Fruit fly (Drosophila melanogaster): Measurements from ENCODE around the gene CG16815.
A peak's percentile ranks its signal among the peaks of the same experiment; 100 is the strongest.

Gene CG16815

dm6 chr2L:13266627-13267026, 37.0 kb downstream of the CG16815 start (continued):
- TF ChIP-seq bigmax (GFP tag; optimal IDR thresholded peaks at IDR 0.05) (no peak), CG4328 (GFP tag; optimal IDR thresholded peaks at IDR 0.05) (no peak), knrl (GFP tag; IDR thresholded peaks at IDR 0.05; ENCODE audit: partially characterized antibody) (no peak), CG32772 (GFP tag; IDR thresholded peaks at IDR 0.05) (no peak), CG13775 (GFP tag; optimal IDR thresholded peaks at IDR 0.05) (no peak), D19A (tag; optimal IDR thresholded peaks at IDR 0.05) (no peak), chif (GFP tag; optimal IDR thresholded peaks at IDR 0.05) (no peak), B-H2 (GFP tag; optimal IDR thresholded peaks at IDR 0.05) (no peak), luna (GFP tag; optimal IDR thresholded peaks at IDR 0.05) (no peak), kni (GFP tag; optimal IDR thresholded peaks at IDR 0.05) (no peak), crol (GFP tag; IDR thresholded peaks at IDR 0.05) (no peak), so (GFP tag; IDR thresholded peaks at IDR 0.05) (no peak), dysf (GFP tag; IDR thresholded peaks at IDR 0.05) (no peak), tll (GFP tag; optimal IDR thresholded peaks at IDR 0.05) (no peak), CG15601 (tag; optimal IDR thresholded peaks at IDR 0.05) (peak; percentile 5), disco-r (GFP tag; optimal IDR thresholded peaks at IDR 0.05) (no peak)

- TF ChIP-seq tna (GFP tag; IDR thresholded peaks at IDR 0.05; ENCODE audit: partially characterized antibody) (no peak), tap (tag; optimal IDR thresholded peaks at IDR 0.05) (no peak), CG10959 (GFP tag; IDR thresholded peaks at IDR 0.05) (no peak), CG2199 (GFP tag; IDR thresholded peaks at IDR 0.05) (0 out of 3 replicates have a peak, but pooled peaks have one; percentile 15), CG11504 (tag; optimal IDR thresholded peaks at IDR 0.05) (peak; percentile 3), CG31388 (GFP tag; optimal IDR thresholded peaks at IDR 0.05) (no peak), nom (GFP tag; optimal IDR thresholded peaks at IDR 0.05) (peak; percentile 41), al (GFP tag; IDR thresholded peaks at IDR 0.05) (no peak), Dref (GFP tag; IDR thresholded peaks at IDR 0.05) (no peak), Xrp1 (GFP tag; IDR thresholded peaks at IDR 0.05) (peak; percentile 31; the same call in 1 of the 2 replicates), mam (GFP tag; optimal IDR thresholded peaks at IDR 0.05) (no peak), nmo (GFP tag; optimal IDR thresholded peaks at IDR 0.05) (peak; percentile 12), croc (GFP tag; conservative IDR thresholded peaks at IDR 0.05) (no peak), lmd (GFP tag; IDR thresholded peaks at IDR 0.05) (0 out of 2 replicates have a peak, but pooled peaks have one; percentile 15), CG10979 (tag; optimal IDR thresholded peaks at IDR 0.05) (peak; percentile 10), ind (GFP tag; optimal IDR thresholded peaks at IDR 0.05) (no peak), Bteb2 (GFP tag; optimal IDR thresholded peaks at IDR 0.05) (no peak), Blimp-1 (GFP tag; optimal IDR thresholded peaks at IDR 0.05) (peak; percentile 5)
These were observed 38.5 kb downstream of the CG16815 start for dm6 chr2L:13268040-13268652.

dm6 chr2L:13272541-13272940, 42.9 kb downstream of the CG16815 start:
- TF ChIP-seq CG13894 (tag; optimal IDR thresholded peaks at IDR 0.05) (no peak), Atf6 (GFP tag; IDR thresholded peaks at IDR 0.05) (no peak), Dfd (GFP tag; optimal IDR thresholded peaks at IDR 0.05) (peak in 1 of 2 experiments; percentile 18), Ets65A (GFP tag) (peak; percentile 0), Gsc (GFP tag; IDR thresholded peaks at IDR 0.05) (no peak), tup (GFP tag; optimal IDR thresholded peaks at IDR 0.05) (no peak)

All from whole organism, embryonic.